Worm (Caenorhabditis elegans) whole organism, L4/young adult: ENCODE measurements around the gene F09E5.12.

Experiments
- W03F9.2 ChIP-seq: fragments of 150-350 bp; optimal IDR thresholded peaks from 2 replicates; lab custom pipeline; 2014; ENCODE audit warnings: missing biosample characterization, missing genetic modification characterization
- dao-5 ChIP-seq: sonication (generic microtip); optimal IDR thresholded peaks from 2 replicates; lab custom pipeline; 2016; ENCODE audit warnings: missing genotype, missing genetic modification characterization, moderate library complexity, missing compliant biosample characterization
- him-1 ChIP-seq: sonication (generic microtip); optimal IDR thresholded peaks from 2 replicates; lab custom pipeline; 2016; ENCODE audit warnings: missing genotype, missing genetic modification reagents, missing genetic modification characterization, missing compliant biosample characterization

ce11 chrII:5384282-5384681 is 13.7 kb upstream of the F09E5.12 start:
- TF ChIP-seq him-1 (tag; lab: Kevin White, UChicago) = no peak
- no peak for TF ChIP-seq W03F9.2 (tag; lab: Kevin White, UChicago)
- no peak for TF ChIP-seq dao-5 (tag; lab: Kevin White, UChicago)
